Worm (Caenorhabditis elegans) whole organism, L2 larva: ENCODE results near the gene tag-196.
A peak's percentile ranks its signal among the peaks of the same experiment; 100 is the strongest.

ENCODE experiments used
- aly-2 ChIP-seq: fragments of 150-350 bp; optimal IDR thresholded peaks from 2 replicates; lab custom pipeline; 2014; ENCODE audit warnings: missing biosample characterization, missing genetic modification characterization
- fos-1 ChIP-seq: fragments of 150-350 bp; optimal IDR thresholded peaks from 2 replicates; lab custom pipeline; 2014; ENCODE audit warnings: missing biosample characterization, missing genetic modification characterization
- nhr-12 ChIP-seq: fragments of 150-350 bp; optimal IDR thresholded peaks from 2 replicates; lab custom pipeline; 2014; ENCODE audit warnings: missing biosample characterization, missing genetic modification characterization
- nhr-237 ChIP-seq: fragments of 150-350 bp; optimal IDR thresholded peaks from 2 replicates; lab custom pipeline; 2014; ENCODE audit warnings: missing biosample characterization, missing genetic modification characterization
- nhr-6 ChIP-seq: fragments of 150-350 bp; optimal IDR thresholded peaks from 2 replicates; lab custom pipeline; 2014; ENCODE audit warnings: missing biosample characterization, missing genetic modification characterization
- unc-55 ChIP-seq: fragments of 150-350 bp; sonication (generic microtip); optimal IDR thresholded peaks from 3 replicates; lab custom pipeline; 2014; ENCODE audit warnings: missing biosample characterization, missing genetic modification reagents, missing genetic modification characterization
- unc-62 ChIP-seq: fragments of 150-350 bp; optimal IDR thresholded peaks from 2 replicates; lab custom pipeline; 2014; ENCODE audit warnings: missing biosample characterization, missing genetic modification reagents, missing genetic modification characterization
- zag-1 ChIP-seq: fragments of 150-350 bp; optimal IDR thresholded peaks from 2 replicates; lab custom pipeline; 2014; ENCODE audit warnings: missing biosample characterization, missing genetic modification characterization
- ztf-1 ChIP-seq: fragments of 200-800 bp; sonication (Bioruptor generic); conservative IDR thresholded peaks from 2 replicates; pipeline ENCODE4 v1.3.6; 2022; ENCODE audit warnings: missing genetic modification characterization, missing compliant biosample characterization
- ztf-11 ChIP-seq: sonication (generic microtip); optimal IDR thresholded peaks from 2 replicates; lab custom pipeline; 2017; ENCODE audit warnings: missing biosample characterization, missing genetic modification characterization

DNA sequence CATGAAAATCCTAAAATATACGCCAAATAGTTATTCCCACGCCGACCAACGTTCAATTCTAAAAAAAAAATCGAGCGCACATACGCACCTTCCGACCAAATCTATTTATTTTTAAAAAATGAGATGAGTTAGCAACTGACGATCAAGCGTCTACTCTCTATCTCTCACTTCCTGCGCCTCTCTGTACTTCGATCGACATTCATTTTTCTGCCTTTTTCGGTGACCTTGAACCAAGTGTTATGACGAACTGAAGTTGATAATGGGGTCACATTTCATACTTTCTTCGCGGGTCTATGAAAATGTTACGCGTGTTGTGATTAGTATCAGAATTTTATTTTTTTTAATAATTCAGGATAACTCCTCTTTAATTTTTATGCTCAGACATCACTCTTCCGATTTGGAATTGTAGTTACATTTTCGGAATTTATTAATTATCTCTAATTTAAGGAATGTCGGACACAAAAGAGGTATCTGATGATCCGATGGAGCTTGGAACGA, 12.7 kb downstream of the tag-196 start, which contains the start of gene smk-1:
- TF ChIP-seq unc-62 (GFP tag; lab: Kevin White, UChicago) (no peak), aly-2 (no peak), nhr-12 (no peak), nhr-237 (tag; lab: Kevin White, UChicago) (no peak), zag-1 (tag; lab: Kevin White, UChicago) (no peak), unc-55 (GFP tag; lab: Kevin White, UChicago) (no peak), ztf-11 (tag; lab: Kevin White, UChicago) (no peak), nhr-6 (tag; lab: Kevin White, UChicago) (no peak), fos-1 (tag; lab: Kevin White, UChicago) (peak; percentile 50), ztf-1 (GFP tag; lab: Robert Waterston, UW) (no peak)
